Fruit fly (Drosophila melanogaster) S2 (cell line): Measurements from ENCODE around the gene vib.

Source experiments
- CG8478 ChIP-seq: fragments of >200 bp; optimal IDR thresholded peaks from 2 replicates; lab custom pipeline; 2018
- CTCF ChIP-seq, 2 experiments: fragments of >200 bp; optimal IDR thresholded peaks; 2 replicates each; lab custom pipeline; 2018

The vib gene

dm6 chr3R:19226137-19226873, at the start of gene vib:
Gene vib, minus strand, starts transcription at chr3R:19226651.
- TF ChIP-seq CTCF (optimal IDR thresholded peaks at IDR 0.05; lab: Kevin White, UChicago) (no peak), CG8478 (lab: Kevin White, UChicago) (no peak)

- no peak for TF ChIP-seq CTCF (optimal IDR thresholded peaks at IDR 0.05; lab: Kevin White, UChicago)
- TF ChIP-seq CG8478 (lab: Kevin White, UChicago): no peak
Observed at dm6 chr3R:19276135-19276534, 49.7 kb upstream of the vib start.

dm6 chr3R:19274028-19274427, 47.6 kb upstream of the vib start:
- TF ChIP-seq CG8478 (lab: Kevin White, UChicago): no peak
- no peak for TF ChIP-seq CTCF (optimal IDR thresholded peaks at IDR 0.05; lab: Kevin White, UChicago)

- TF ChIP-seq CTCF (optimal IDR thresholded peaks at IDR 0.05; lab: Kevin White, UChicago): peak; percentile 59 to 67
- no peak for TF ChIP-seq CG8478 (lab: Kevin White, UChicago)
Observed at dm6 chr3R:19271125-19271524, 44.7 kb upstream of the vib start.

- TF ChIP-seq CTCF (optimal IDR thresholded peaks at IDR 0.05; lab: Kevin White, UChicago) (no peak), CG8478 (lab: Kevin White, UChicago) (no peak)
Observed at dm6 chr3R:19264789-19265188, 38.3 kb upstream of the vib start.

dm6 chr3R:19256477-19256876, 30.0 kb upstream of the vib start, which contains the start of gene CG14280:
Gene CG14280, plus strand, starts transcription at chr3R:19256777.
- no peak for TF ChIP-seq CG8478 (lab: Kevin White, UChicago)
- TF ChIP-seq CTCF (optimal IDR thresholded peaks at IDR 0.05; lab: Kevin White, UChicago): no peak

dm6 chr3R:19255255-19255654, 28.8 kb upstream of the vib start:
- TF ChIP-seq CG8478 (lab: Kevin White, UChicago) (no peak), CTCF (optimal IDR thresholded peaks at IDR 0.05; lab: Kevin White, UChicago) (no peak)

- TF ChIP-seq CTCF (optimal IDR thresholded peaks at IDR 0.05; lab: Kevin White, UChicago): no peak
- TF ChIP-seq CG8478 (lab: Kevin White, UChicago): no peak
Observed at dm6 chr3R:19253975-19254374, 27.5 kb upstream of the vib start.

- no peak for TF ChIP-seq CTCF (optimal IDR thresholded peaks at IDR 0.05; lab: Kevin White, UChicago)
- TF ChIP-seq CG8478 (lab: Kevin White, UChicago): no peak
Observed at dm6 chr3R:19250063-19250462, 23.6 kb upstream of the vib start.

dm6 chr3R:19248036-19248435, 21.6 kb upstream of the vib start, which contains the start of gene CG5217:
Gene CG5217, minus strand, starts transcription at chr3R:19248136.
- TF ChIP-seq CTCF (optimal IDR thresholded peaks at IDR 0.05; lab: Kevin White, UChicago): no peak

dm6 chr3R:19246080-19246637, 19.7 kb upstream of the vib start, which contains the start of gene unc79:
Gene unc79, minus strand, starts transcription at chr3R:19246130.
- TF ChIP-seq CTCF (optimal IDR thresholded peaks at IDR 0.05; lab: Kevin White, UChicago): no peak
- no peak for TF ChIP-seq CG8478 (lab: Kevin White, UChicago)

- TF ChIP-seq CG8478 (lab: Kevin White, UChicago) (no peak), CTCF (optimal IDR thresholded peaks at IDR 0.05; lab: Kevin White, UChicago) (peak; percentile 57 to 61)
Observed at dm6 chr3R:19245399-19245798, 18.9 kb upstream of the vib start.

dm6 chr3R:19238934-19239333, 12.5 kb upstream of the vib start:
- TF ChIP-seq CTCF (optimal IDR thresholded peaks at IDR 0.05; lab: Kevin White, UChicago) (peak; percentile 51 to 52), CG8478 (lab: Kevin White, UChicago) (no peak)

- TF ChIP-seq CG8478 (lab: Kevin White, UChicago) (no peak), CTCF (optimal IDR thresholded peaks at IDR 0.05; lab: Kevin White, UChicago) (no peak)
Observed at dm6 chr3R:19229245-19229644, 2.8 kb upstream of the vib start, which contains the start of the genes CG5250 and Polr2M. Gene CG5250, minus strand, starts transcription at chr3R:19229276. Gene Polr2M, plus strand, starts transcription at chr3R:19229463.

dm6 chr3R:19228080-19228479, 1.6 kb upstream of the vib start, which contains the start of gene CG11703:
Gene CG11703, minus strand, starts transcription at chr3R:19228180.
- no peak for TF ChIP-seq CTCF (optimal IDR thresholded peaks at IDR 0.05; lab: Kevin White, UChicago)
- TF ChIP-seq CG8478 (lab: Kevin White, UChicago): no peak
